Fruit fly (Drosophila melanogaster) whole organism: ENCODE measurements around the gene Nca.

Experiments
- CG8478 ChIP-seq: fragments of >200 bp; optimal IDR thresholded peaks from 2 replicates; lab custom pipeline; 2018; ENCODE audit warnings: inconsistent platforms
- Dll ChIP-seq: fragments of >200 bp; optimal IDR thresholded peaks from 2 replicates; lab custom pipeline; 2017
- EcR ChIP-seq, 2 experiments: fragments of >200 bp; optimal IDR thresholded peaks; 2 replicates each; lab custom pipeline; 2017; ENCODE audit warnings: missing biosample characterization in 2 of 2, missing genetic modification characterization in 2 of 2, missing genetic modification reagents in 2 of 2
- pan ChIP-seq: fragments of >200 bp; optimal IDR thresholded peaks from 2 replicates; lab custom pipeline; 2017
- psq ChIP-seq: fragments of >200 bp; optimal IDR thresholded peaks from 2 replicates; lab custom pipeline; 2017
- usp ChIP-seq: fragments of >200 bp; optimal IDR thresholded peaks from 2 replicates; lab custom pipeline; 2017; ENCODE audit warnings: missing biosample characterization, missing genetic modification characterization, mixed read lengths

Gene Nca

dm6 chr3L:20004442-20004869, 12.8 kb downstream of the Nca start:
- TF ChIP-seq EcR (GFP tag; optimal IDR thresholded peaks at IDR 0.05; lab: Kevin White, UChicago) (no peak), usp (GFP tag; lab: Kevin White, UChicago) (no peak), Dll (lab: Kevin White, UChicago) (no peak), CG8478 (lab: Kevin White, UChicago) (no peak), pan (lab: Kevin White, UChicago) (no peak), psq (no peak)

- TF ChIP-seq psq (no peak), Dll (lab: Kevin White, UChicago) (no peak)
Measured at dm6 chr3L:20005033-20005782, 13.5 kb downstream of the Nca start, which contains the start of gene kug. TSS of gene kug (plus strand) at chr3L:20005301.

DNA sequence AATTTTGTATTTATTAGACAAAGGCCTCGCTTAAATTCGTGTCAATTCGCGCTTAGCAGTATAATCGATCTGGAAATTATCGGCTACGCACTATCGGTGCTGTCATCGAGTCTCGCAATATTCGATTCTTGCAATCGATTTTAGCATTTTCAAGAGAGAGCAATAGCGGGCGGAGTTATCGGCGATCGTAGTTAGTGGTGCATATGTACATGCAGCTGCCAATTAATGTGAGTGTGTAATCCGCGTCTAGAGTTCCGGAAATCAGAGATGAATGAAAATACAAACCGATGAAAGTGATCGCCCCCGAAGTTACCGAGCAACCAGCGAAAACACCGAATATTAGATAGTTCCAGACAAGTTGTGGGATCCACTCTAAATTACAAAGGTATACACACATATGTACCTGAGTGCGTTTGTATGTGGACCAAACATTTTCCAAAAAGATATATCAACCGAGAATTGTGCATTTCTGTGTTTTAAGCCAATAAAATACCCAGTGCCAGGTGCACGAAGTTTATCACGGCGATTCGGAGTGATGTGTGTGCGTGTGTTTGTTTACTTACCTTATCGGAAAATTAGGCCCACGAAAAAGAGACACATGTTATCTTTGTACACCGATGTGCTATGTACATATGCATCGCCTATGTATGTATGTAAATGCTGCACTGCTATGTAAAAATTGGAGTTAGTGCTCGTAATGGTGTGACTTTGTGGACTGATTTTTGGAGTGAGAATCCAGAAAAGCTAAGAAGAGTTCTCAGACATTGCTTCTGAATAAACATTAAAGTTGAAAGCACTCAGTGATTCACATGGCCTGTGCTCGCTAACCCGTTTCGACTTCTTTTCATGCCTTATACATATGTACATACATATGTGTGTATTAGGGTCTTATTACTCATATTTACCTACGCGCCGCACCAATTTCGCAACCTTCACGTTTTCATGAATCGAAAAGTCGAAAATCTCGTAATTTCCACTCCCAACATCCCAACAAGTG, 14.9 kb downstream of the Nca start:
- TF ChIP-seq pan (lab: Kevin White, UChicago) (no peak), usp (GFP tag; lab: Kevin White, UChicago) (no peak), psq (no peak), CG8478 (lab: Kevin White, UChicago) (no peak), Dll (lab: Kevin White, UChicago) (no peak), EcR (GFP tag; optimal IDR thresholded peaks at IDR 0.05; lab: Kevin White, UChicago) (no peak)

dm6 chr3L:20027735-20028134, 36.0 kb downstream of the Nca start, which contains the start of gene CG14183:
TSS of gene CG14183 (minus strand) at chr3L:20027835.
- TF ChIP-seq EcR (GFP tag; optimal IDR thresholded peaks at IDR 0.05; lab: Kevin White, UChicago), result no peak
- no peak for TF ChIP-seq psq
- no peak for TF ChIP-seq Dll (lab: Kevin White, UChicago)
- TF ChIP-seq pan (lab: Kevin White, UChicago), result no peak
- TF ChIP-seq CG8478 (lab: Kevin White, UChicago), result no peak
- TF ChIP-seq usp (GFP tag; lab: Kevin White, UChicago), result no peak

DNA sequence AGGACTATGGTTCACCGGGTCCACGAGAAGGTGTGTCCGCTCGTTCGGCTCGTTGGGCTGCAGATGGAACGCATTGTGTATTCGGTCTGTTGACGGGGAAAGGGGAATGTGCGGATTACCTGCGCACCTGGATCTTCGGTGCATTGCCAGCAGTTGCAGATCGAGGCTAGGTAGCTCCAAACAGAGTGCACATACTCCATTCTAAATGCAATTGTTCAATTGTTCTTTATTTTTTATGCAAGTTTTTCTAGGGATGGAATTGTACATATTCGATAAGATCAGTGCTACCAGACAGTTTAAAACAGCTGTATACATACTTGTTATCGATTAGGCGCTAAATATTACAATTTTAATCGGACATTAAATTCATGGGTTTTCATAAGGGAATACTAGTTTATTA, 37.1 kb downstream of the Nca start, which contains the start of gene Lamtor1:
Lamtor1 (minus strand) TSS at position 268 of the 400 bp plus-strand sequence.
- no peak for TF ChIP-seq Dll (lab: Kevin White, UChicago)
- no peak for TF ChIP-seq CG8478 (lab: Kevin White, UChicago)
- no peak for TF ChIP-seq pan (lab: Kevin White, UChicago)
- TF ChIP-seq usp (GFP tag; lab: Kevin White, UChicago), result no peak
- no peak for TF ChIP-seq EcR (GFP tag; optimal IDR thresholded peaks at IDR 0.05; lab: Kevin White, UChicago)
- no peak for TF ChIP-seq psq

DNA sequence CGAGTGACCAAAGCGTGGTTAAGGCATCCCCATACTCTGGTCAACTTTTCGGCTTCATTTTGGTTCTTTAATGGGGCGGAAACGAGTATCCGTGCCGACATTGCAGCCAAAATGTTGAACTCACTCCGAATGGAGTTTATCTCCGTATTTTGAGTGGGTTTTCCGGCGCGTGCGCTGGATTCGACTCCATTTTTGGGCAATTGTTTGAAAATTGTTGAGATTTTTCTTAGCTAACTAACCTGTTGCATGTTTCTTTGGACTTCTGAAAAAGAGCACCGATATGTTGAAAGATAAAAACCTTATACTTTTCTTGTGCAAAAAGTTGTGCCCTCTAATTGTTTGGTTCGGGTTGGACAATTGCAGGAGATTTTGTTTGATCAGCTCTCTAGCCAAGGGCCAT, 44.9 kb downstream of the Nca start:
- TF ChIP-seq CG8478 (lab: Kevin White, UChicago) (no peak), EcR (GFP tag; optimal IDR thresholded peaks at IDR 0.05; lab: Kevin White, UChicago) (no peak), psq (no peak), pan (lab: Kevin White, UChicago) (no peak), usp (GFP tag; lab: Kevin White, UChicago) (no peak), Dll (lab: Kevin White, UChicago) (no peak)
